Fruit fly (Drosophila melanogaster) whole organism, embryonic: ENCODE results near the gene bun.

Source experiments
- ATbp ChIP-seq: fragments of 200-800 bp; sonication (Bioruptor generic); optimal IDR thresholded peaks from 2 replicates; lab custom pipeline; 2017; ENCODE audit warnings: missing biosample characterization, mild to moderate bottlenecking, missing genetic modification characterization, missing genetic modification reagents
- B-H2 ChIP-seq: fragments of 200-800 bp; sonication (Bioruptor generic); optimal IDR thresholded peaks from 2 replicates; lab custom pipeline; 2018; ENCODE audit warnings: missing biosample characterization, mild to moderate bottlenecking, missing genetic modification characterization
- Bdp1 ChIP-seq: fragments of 200-800 bp; sonication (Bioruptor generic); optimal IDR thresholded peaks from 3 replicates; lab custom pipeline; 2016; ENCODE audit warnings: missing biosample characterization, missing genetic modification characterization
- C15 ChIP-seq: fragments of 200-800 bp; sonication (Bioruptor generic); IDR thresholded peaks from 3 replicates; pipeline ENCODE4 v1.3.6; 2022; ENCODE audit warnings: missing biosample characterization, missing genetic modification characterization
- CG10267 ChIP-seq: fragments of 200-800 bp; sonication (Bioruptor generic); optimal IDR thresholded peaks from 2 replicates; lab custom pipeline; 2018; ENCODE audit warnings: missing biosample characterization, mild to moderate bottlenecking, missing genetic modification characterization, moderate library complexity
- CG11723 ChIP-seq: fragments of 200-800 bp; sonication (Bioruptor generic); optimal IDR thresholded peaks from 2 replicates; lab custom pipeline; 2017; ENCODE audit warnings: missing biosample characterization, mild to moderate bottlenecking, missing genetic modification characterization
- CG12391 ChIP-seq: fragments of 200-800 bp; sonication (Bioruptor generic); optimal IDR thresholded peaks from 3 replicates; lab custom pipeline; 2018; ENCODE audit warnings: missing biosample characterization, mild to moderate bottlenecking, missing genetic modification characterization, moderate library complexity
- CG1602 ChIP-seq: fragments of 200-800 bp; sonication (Bioruptor generic); optimal IDR thresholded peaks from 3 replicates; lab custom pipeline; 2016; ENCODE audit warnings: missing biosample characterization, missing genetic modification characterization
- CG17568 ChIP-seq: fragments of 200-800 bp; sonication (Bioruptor generic); optimal IDR thresholded peaks from 2 replicates; lab custom pipeline; 2018; ENCODE audit warnings: missing biosample characterization, mild to moderate bottlenecking, missing genetic modification characterization, moderate library complexity
- CG17612 ChIP-seq: fragments of 200-800 bp; sonication (Bioruptor generic); IDR thresholded peaks from 2 replicates; pipeline ENCODE4 v1.3.6; 2022; ENCODE audit warnings: missing biosample characterization, missing genetic modification characterization
- CG17829 ChIP-seq: fragments of 200-800 bp; optimal IDR thresholded peaks from 2 replicates; lab custom pipeline; 2019; ENCODE audit warnings: missing biosample characterization, mild to moderate bottlenecking, missing genetic modification characterization, moderate library complexity
- CG2889 ChIP-seq: fragments of 200-800 bp; sonication (Bioruptor generic); IDR thresholded peaks from 3 replicates; pipeline ENCODE4 v1.3.6; 2022; ENCODE audit warnings: missing biosample characterization, missing genetic modification characterization
- CG30020 ChIP-seq: fragments of 200-800 bp; optimal IDR thresholded peaks from 2 replicates; lab custom pipeline; 2019; ENCODE audit warnings: missing biosample characterization, mild to moderate bottlenecking, missing genetic modification characterization, moderate library complexity
- CG3065 ChIP-seq: fragments of 200-800 bp; sonication (Bioruptor generic); optimal IDR thresholded peaks from 2 replicates; lab custom pipeline; 2016; ENCODE audit warnings: missing biosample characterization, missing genetic modification characterization
- CG3847 ChIP-seq: fragments of 200-800 bp; sonication (Bioruptor generic); IDR thresholded peaks from 2 replicates; pipeline ENCODE4 v1.3.6; 2022; ENCODE audit warnings: missing biosample characterization, missing genetic modification characterization
- CG4328 ChIP-seq: fragments of 200-800 bp; sonication (Bioruptor generic); optimal IDR thresholded peaks from 3 replicates; lab custom pipeline; 2017; ENCODE audit warnings: missing biosample characterization, missing genetic modification reagents, missing genetic modification characterization
- CG6689 ChIP-seq: fragments of 200-800 bp; sonication (Bioruptor generic); IDR thresholded peaks from 2 replicates; pipeline ENCODE4 v1.3.6; 2022; ENCODE audit warnings: missing biosample characterization, missing genetic modification characterization
- CG7372 ChIP-seq: fragments of 200-800 bp; sonication (Bioruptor generic); IDR thresholded peaks from 2 replicates; pipeline ENCODE4 v1.3.6; 2022; ENCODE audit warnings: missing biosample characterization, missing genetic modification characterization
- CG8089 ChIP-seq: fragments of 200-800 bp; sonication (Bioruptor generic); optimal IDR thresholded peaks from 3 replicates; lab custom pipeline; 2016; ENCODE audit warnings: missing biosample characterization, missing genetic modification characterization
- CG9727 ChIP-seq: fragments of 200-800 bp; sonication (Bioruptor generic); optimal IDR thresholded peaks from 3 replicates; lab custom pipeline; 2017; ENCODE audit warnings: missing biosample characterization, mild to moderate bottlenecking, missing genetic modification characterization
- CG9932 ChIP-seq: fragments of 200-800 bp; sonication (Bioruptor generic); IDR thresholded peaks from 2 replicates; pipeline ENCODE4 v1.3.6; 2022; ENCODE audit warnings: missing biosample characterization, missing genetic modification characterization
- Doc2 ChIP-seq: fragments of 200-800 bp; sonication (Bioruptor generic); IDR thresholded peaks from 2 replicates; pipeline ENCODE4 v1.3.6; 2022; ENCODE audit warnings: missing biosample characterization, missing genetic modification characterization
- Doc3 ChIP-seq: fragments of 200-800 bp; sonication (Bioruptor generic); IDR thresholded peaks from 3 replicates; pipeline ENCODE4 v1.3.6; 2022; ENCODE audit warnings: missing biosample characterization, missing genetic modification characterization; ENCODE audit not compliant: partially characterized antibody
- H15 ChIP-seq: fragments of 200-800 bp; sonication (Bioruptor generic); IDR thresholded peaks from 3 replicates; pipeline ENCODE4 v1.3.6; 2022; ENCODE audit warnings: missing biosample characterization, missing genetic modification characterization
- H2.0 ChIP-seq: fragments of 200-800 bp; sonication (Bioruptor generic); IDR thresholded peaks from 2 replicates; pipeline ENCODE4 v1.3.6; 2022; ENCODE audit warnings: missing biosample characterization, missing genetic modification characterization
- HLH4C ChIP-seq: fragments of 200-800 bp; sonication (Bioruptor generic); IDR thresholded peaks from 3 replicates; pipeline ENCODE4 v1.3.6; 2022; ENCODE audit warnings: missing biosample characterization, missing genetic modification characterization; ENCODE audit not compliant: partially characterized antibody
- HmgZ ChIP-seq: fragments of 200-800 bp; sonication (Bioruptor generic); optimal IDR thresholded peaks from 2 replicates; lab custom pipeline; 2018; ENCODE audit warnings: missing biosample characterization, mild to moderate bottlenecking, missing genetic modification characterization
- Hr39 ChIP-seq: fragments of >200 bp; optimal IDR thresholded peaks from 2 replicates; lab custom pipeline; 2017
- Mad ChIP-seq: fragments of 200-800 bp; sonication (Bioruptor generic); optimal IDR thresholded peaks from 2 replicates; lab custom pipeline; 2016; ENCODE audit warnings: missing biosample characterization, missing genetic modification characterization
- Mrtf ChIP-seq: fragments of 200-800 bp; sonication (Bioruptor generic); IDR thresholded peaks from 3 replicates; pipeline ENCODE4 v1.3.6; 2022; ENCODE audit warnings: missing biosample characterization, missing genetic modification characterization
- Myb ChIP-seq: fragments of 200-800 bp; sonication (Bioruptor generic); optimal IDR thresholded peaks from 2 replicates; lab custom pipeline; 2016; ENCODE audit warnings: missing biosample characterization, missing genetic modification characterization
- NC2α ChIP-seq: fragments of 200-800 bp; sonication (Bioruptor generic); optimal IDR thresholded peaks from 2 replicates; lab custom pipeline; 2016; ENCODE audit warnings: missing biosample characterization, missing genetic modification characterization
- Optix ChIP-seq: fragments of 200-800 bp; sonication (Bioruptor generic); IDR thresholded peaks from 3 replicates; pipeline ENCODE4 v1.3.6; 2022; ENCODE audit warnings: missing biosample characterization, missing genetic modification characterization
- Poxn ChIP-seq: fragments of 200-800 bp; sonication (Bioruptor generic); IDR thresholded peaks from 2 replicates; pipeline ENCODE4 v1.3.6; 2022; ENCODE audit warnings: missing biosample characterization, missing genetic modification characterization
- Sox102F ChIP-seq: fragments of 200-800 bp; sonication (Bioruptor generic); optimal IDR thresholded peaks from 2 replicates; lab custom pipeline; 2018; ENCODE audit warnings: missing biosample characterization, mild to moderate bottlenecking, missing genetic modification characterization, moderate library complexity
- Usf ChIP-seq: fragments of 200-800 bp; sonication (Bioruptor generic); optimal IDR thresholded peaks from 2 replicates; lab custom pipeline; 2017; ENCODE audit warnings: missing genotype, missing biosample characterization, missing genetic modification characterization
- abd-A ChIP-seq: fragments of 200-800 bp; sonication (Bioruptor generic); optimal IDR thresholded peaks from 3 replicates; lab custom pipeline; 2019; ENCODE audit warnings: missing biosample characterization, mild to moderate bottlenecking, missing genetic modification characterization, moderate library complexity
- aop ChIP-seq: fragments of 200-800 bp; sonication (Bioruptor generic); IDR thresholded peaks from 2 replicates; pipeline ENCODE4 v1.3.6; 2022; ENCODE audit warnings: missing biosample characterization, missing genetic modification characterization
- az2 ChIP-seq: fragments of 200-800 bp; sonication (Bioruptor generic); optimal IDR thresholded peaks from 3 replicates; lab custom pipeline; 2016; ENCODE audit warnings: missing biosample characterization, missing genetic modification characterization
- bab2 ChIP-seq: fragments of 200-800 bp; sonication (Bioruptor generic); optimal IDR thresholded peaks from 2 replicates; lab custom pipeline; 2016; ENCODE audit warnings: missing biosample characterization, missing genetic modification characterization
- cas ChIP-seq: fragments of 200-800 bp; sonication (Bioruptor generic); IDR thresholded peaks from 2 replicates; pipeline ENCODE4 v1.3.6; 2022; ENCODE audit warnings: missing biosample characterization, missing genetic modification characterization
- kah ChIP-seq: fragments of 200-800 bp; sonication (Bioruptor generic); optimal IDR thresholded peaks from 2 replicates; lab custom pipeline; 2018; ENCODE audit warnings: missing biosample characterization, mild to moderate bottlenecking, missing genetic modification characterization
- lbe ChIP-seq: fragments of 200-800 bp; sonication (Bioruptor generic); optimal IDR thresholded peaks from 2 replicates; lab custom pipeline; 2016; ENCODE audit warnings: missing biosample characterization, mild to moderate bottlenecking, missing genetic modification characterization
- lola ChIP-seq, 3 experiments: fragments of >200 bp in 2 of 3; fragments of 200-800 bp in 1 of 3; sonication (Bioruptor generic) in 1 of 3; optimal IDR thresholded peaks; 2 replicates each; lab custom pipeline; 2017 to 2019; ENCODE audit warnings: missing biosample characterization in 3 of 3, missing genetic modification characterization in 3 of 3, mild to moderate bottlenecking in 1 of 3, moderate library complexity in 1 of 3
- pho ChIP-seq: fragments of 200-800 bp; sonication (Bioruptor generic); optimal IDR thresholded peaks from 2 replicates; lab custom pipeline; 2016; ENCODE audit warnings: missing biosample characterization, missing genetic modification characterization
- salm ChIP-seq: fragments of 200-800 bp; sonication (Bioruptor generic); optimal IDR thresholded peaks from 2 replicates; lab custom pipeline; 2018; ENCODE audit warnings: missing biosample characterization, mild to moderate bottlenecking, missing genetic modification characterization
- sob ChIP-seq: fragments of 200-800 bp; sonication (Bioruptor generic); IDR thresholded peaks from 2 replicates; pipeline ENCODE4 v1.3.6; 2022; ENCODE audit warnings: missing biosample characterization, missing genetic modification characterization
- tgo ChIP-seq: fragments of 200-800 bp; sonication (Bioruptor generic); IDR thresholded peaks from 3 replicates; pipeline ENCODE4 v1.3.6; 2022; ENCODE audit warnings: missing biosample characterization, missing genetic modification characterization
- trh ChIP-seq: fragments of 200-800 bp; sonication (Bioruptor generic); optimal IDR thresholded peaks from 2 replicates; lab custom pipeline; 2016; ENCODE audit warnings: missing biosample characterization, missing genetic modification characterization
- vvl ChIP-seq: fragments of 200-800 bp; sonication (Bioruptor generic); IDR thresholded peaks from 2 replicates; pipeline ENCODE4 v1.3.6; 2022; ENCODE audit warnings: missing biosample characterization, missing genetic modification characterization

bun gene

dm6 chr2L:12529029-12529948 lies 17.1 kb downstream of the bun start (continued):
- TF ChIP-seq CG3065 (GFP tag; lab: Kevin White, UChicago): no peak
- TF ChIP-seq CG17829: no peak
- TF ChIP-seq CG11723 (GFP tag; lab: Kevin White, UChicago): no peak
- TF ChIP-seq Doc3 (GFP tag; lab: Robert Waterston, UW): no peak
- peak; percentile 70 for TF ChIP-seq tgo
- no peak for TF ChIP-seq H15
- TF ChIP-seq CG1602 (GFP tag; lab: Kevin White, UChicago): no peak
- TF ChIP-seq pho (GFP tag; lab: Kevin White, UChicago): no peak
- 0 out of 2 replicates have a peak, but pooled peaks have one; percentile 10 for TF ChIP-seq CG17612 (GFP tag; lab: Robert Waterston, UW)
- TF ChIP-seq cas (GFP tag; lab: Robert Waterston, UW): no peak
- TF ChIP-seq Hr39 (lab: Kevin White, UChicago): no peak
- TF ChIP-seq C15 (GFP tag; lab: Robert Waterston, UW): no peak
- no peak for TF ChIP-seq Optix (GFP tag; lab: Robert Waterston, UW)
- TF ChIP-seq Usf (GFP tag; lab: Kevin White, UChicago): no peak
- TF ChIP-seq sob: peak; percentile 56
- no peak for TF ChIP-seq Doc2 (GFP tag; lab: Robert Waterston, UW)
- peak; percentile 16 for TF ChIP-seq CG10267 (tag; lab: Kevin White, UChicago)
- TF ChIP-seq CG2889 (GFP tag; lab: Robert Waterston, UW): no peak
- no peak for TF ChIP-seq CG9727 (GFP tag; lab: Kevin White, UChicago)
- TF ChIP-seq aop (GFP tag; lab: Robert Waterston, UW): no peak
- TF ChIP-seq Mad: no peak
- TF ChIP-seq ATbp (GFP tag; lab: Kevin White, UChicago): no peak
- TF ChIP-seq CG4328 (GFP tag; lab: Kevin White, UChicago): no peak
- no peak for TF ChIP-seq CG30020
- peak; percentile 58 for TF ChIP-seq CG9932 (GFP tag; lab: Robert Waterston, UW)
- TF ChIP-seq vvl (GFP tag; lab: Robert Waterston, UW): peak; percentile 51
- no peak for TF ChIP-seq lola (GFP tag; optimal IDR thresholded peaks at IDR 0.05; lab: Kevin White, UChicago)
- peak; percentile 28 for TF ChIP-seq az2
- TF ChIP-seq Myb (GFP tag; lab: Kevin White, UChicago): no peak
- TF ChIP-seq CG3847 (GFP tag; lab: Robert Waterston, UW): no peak
- no peak for TF ChIP-seq CG7372 (GFP tag; lab: Robert Waterston, UW)
- TF ChIP-seq CG17568 (GFP tag; lab: Kevin White, UChicago): peak; percentile 40
- TF ChIP-seq HmgZ: peak; percentile 86
- TF ChIP-seq HLH4C (GFP tag; lab: Robert Waterston, UW): no peak
- peak; percentile 28 for TF ChIP-seq kah (GFP tag; lab: Kevin White, UChicago)
- TF ChIP-seq Poxn (GFP tag; lab: Robert Waterston, UW): no peak
- TF ChIP-seq H2.0 (GFP tag; lab: Robert Waterston, UW): no peak
- TF ChIP-seq CG12391: peak; percentile 49
- peak; percentile 34 for TF ChIP-seq salm (tag; lab: Kevin White, UChicago)
- TF ChIP-seq B-H2 (GFP tag; lab: Kevin White, UChicago): peak; percentile 61
- no peak for TF ChIP-seq CG8089
- no peak for TF ChIP-seq trh (GFP tag; lab: Kevin White, UChicago)
- peak; percentile 52 for TF ChIP-seq Sox102F (GFP tag; lab: Kevin White, UChicago)
- no peak for TF ChIP-seq bab2
- TF ChIP-seq lbe (GFP tag; lab: Kevin White, UChicago): peak; percentile 57
- no peak for TF ChIP-seq NC2α
- no peak for TF ChIP-seq Bdp1
- TF ChIP-seq abd-A: peak; percentile 99
- TF ChIP-seq CG6689 (GFP tag; lab: Robert Waterston, UW): 0 out of 2 replicates have a peak, but pooled peaks have one; percentile 12
- peak; percentile 51; the same call in 1 of the 3 replicates for TF ChIP-seq Mrtf (GFP tag; lab: Robert Waterston, UW)
